Worm (Caenorhabditis elegans) whole organism, L4 larva: ENCODE results near the gene aff-1.
A peak's percentile ranks its signal among the peaks of the same experiment; 100 is the strongest.

ENCODE experiments used
- D1046.2 ChIP-seq: fragments of 200-800 bp; sonication (Bioruptor generic); IDR thresholded peaks from 2 replicates; pipeline ENCODE4 v1.3.6; 2022; ENCODE audit warnings: missing genetic modification characterization, missing compliant biosample characterization
- F10B5.3 ChIP-seq: sonication (generic microtip); optimal IDR thresholded peaks from 2 replicates; lab custom pipeline; 2016; ENCODE audit warnings: mild to moderate bottlenecking, missing genetic modification characterization, missing compliant biosample characterization
- F44E2.7 ChIP-seq: fragments of 200-800 bp; sonication (Bioruptor generic); IDR thresholded peaks from 2 replicates; pipeline ENCODE4 v2.1.2; 2022; ENCODE audit warnings: missing genetic modification characterization, missing compliant biosample characterization
- F49E8.2 ChIP-seq: sonication (generic microtip); optimal IDR thresholded peaks from 2 replicates; lab custom pipeline; 2016; ENCODE audit warnings: missing compliant biosample characterization, mild to moderate bottlenecking, missing genetic modification characterization, borderline replicate concordance
- R02D3.7 ChIP-seq: fragments of 150-350 bp; sonication (generic microtip); optimal IDR thresholded peaks from 3 replicates; lab custom pipeline; 2014; ENCODE audit warnings: missing biosample characterization, missing genetic modification characterization
- T20F7.1 ChIP-seq: fragments of 200-800 bp; sonication (Bioruptor generic); optimal IDR thresholded peaks from 2 replicates; lab custom pipeline; 2018; ENCODE audit warnings: mild to moderate bottlenecking, missing genetic modification characterization, missing compliant biosample characterization
- T26A8.4 ChIP-seq: fragments of 200-800 bp; sonication (Bioruptor generic); IDR thresholded peaks from 2 replicates; pipeline ENCODE4 v1.3.6; 2022; ENCODE audit warnings: missing genetic modification characterization, missing compliant biosample characterization
- Y105C5A.15 ChIP-seq: fragments of 200-800 bp; sonication (Bioruptor generic); IDR thresholded peaks from 2 replicates; pipeline ENCODE4 v1.3.6; 2022; ENCODE audit warnings: missing genetic modification characterization, missing compliant biosample characterization
- Y48G9A.11 ChIP-seq: fragments of 200-800 bp; sonication (Bioruptor generic); IDR thresholded peaks from 2 replicates; pipeline ENCODE4 v1.3.6; 2022; ENCODE audit warnings: missing genetic modification reagents, missing genetic modification characterization, missing compliant biosample characterization
- Y75B8A.6 ChIP-seq: fragments of 200-800 bp; sonication (Bioruptor generic); IDR thresholded peaks from 2 replicates; pipeline ENCODE4 v1.3.6; 2022; ENCODE audit warnings: missing genetic modification reagents, missing genetic modification characterization, missing compliant biosample characterization
- ZK546.5 ChIP-seq, 2 experiments: sonication (generic microtip); optimal IDR thresholded peaks; 2 replicates each; lab custom pipeline; 2017; ENCODE audit warnings: missing biosample characterization in 2 of 2, missing genetic modification characterization in 2 of 2
- ama-1 ChIP-seq: fragments of 150-350 bp; optimal IDR thresholded peaks from 2 replicates; lab custom pipeline; 2014; ENCODE audit warnings: inconsistent platforms, mixed read lengths
- ceh-32 ChIP-seq: sonication (generic microtip); optimal IDR thresholded peaks from 2 replicates; lab custom pipeline; 2016; ENCODE audit warnings: mild to moderate bottlenecking, missing genetic modification characterization, missing compliant biosample characterization; ENCODE audit not compliant: poor library complexity
- ceh-62 ChIP-seq: sonication (generic microtip); optimal IDR thresholded peaks from 2 replicates; lab custom pipeline; 2017; ENCODE audit warnings: missing biosample characterization, missing genetic modification characterization
- ceh-82 ChIP-seq: sonication (generic microtip); optimal IDR thresholded peaks from 2 replicates; lab custom pipeline; 2017; ENCODE audit warnings: missing biosample characterization, missing genetic modification characterization
- ctbp-1 ChIP-seq: fragments of 200-800 bp; sonication (Bioruptor generic); IDR thresholded peaks from 2 replicates; pipeline ENCODE4 v1.3.6; 2022; ENCODE audit warnings: missing genetic modification reagents, missing genetic modification characterization, missing compliant biosample characterization
- daf-19 ChIP-seq: fragments of 200-800 bp; sonication (Bioruptor generic); conservative IDR thresholded peaks from 2 replicates; pipeline ENCODE4 v1.3.6; 2022; ENCODE audit warnings: missing genetic modification characterization, missing compliant biosample characterization
- daf-8 ChIP-seq: fragments of 200-800 bp; sonication (Bioruptor generic); IDR thresholded peaks from 2 replicates; pipeline ENCODE4 v1.3.6; 2022; ENCODE audit warnings: missing genetic modification characterization, missing compliant biosample characterization
- dmd-6 ChIP-seq: fragments of 200-800 bp; sonication (Bioruptor generic); IDR thresholded peaks from 2 replicates; pipeline ENCODE4 v1.3.6; 2022; ENCODE audit warnings: missing genetic modification reagents, missing genetic modification characterization, missing compliant biosample characterization
- dmd-8 ChIP-seq: fragments of 200-800 bp; sonication (Bioruptor generic); IDR thresholded peaks from 2 replicates; pipeline ENCODE4 v1.3.6; 2022; ENCODE audit warnings: missing genetic modification characterization, missing compliant biosample characterization
- dve-1 ChIP-seq: sonication (generic microtip); optimal IDR thresholded peaks from 2 replicates; lab custom pipeline; 2017; ENCODE audit warnings: antibody characterized with exemption, mild to moderate bottlenecking, missing genetic modification characterization, missing compliant biosample characterization; ENCODE audit not compliant: insufficient read depth
- egl-27 ChIP-seq: sonication (generic microtip); optimal IDR thresholded peaks from 3 replicates; lab custom pipeline; 2017; ENCODE audit warnings: missing biosample characterization, missing genetic modification reagents, missing genetic modification characterization
- egl-43 ChIP-seq: fragments of 200-800 bp; sonication (Bioruptor generic); IDR thresholded peaks from 2 replicates; pipeline ENCODE4 v1.3.6; 2022; ENCODE audit warnings: missing genetic modification reagents, missing genetic modification characterization, missing compliant biosample characterization
- fkh-10 ChIP-seq: fragments of 150-350 bp; optimal IDR thresholded peaks from 2 replicates; lab custom pipeline; 2014; ENCODE audit warnings: missing biosample characterization, missing genetic modification reagents, missing genetic modification characterization
- gei-8 ChIP-seq: fragments of 200-800 bp; sonication (Bioruptor generic); optimal IDR thresholded peaks from 2 replicates; lab custom pipeline; 2018; ENCODE audit warnings: mild to moderate bottlenecking, missing genetic modification characterization, missing compliant biosample characterization
- hif-1 ChIP-seq, 2 experiments: sonication (generic microtip); optimal IDR thresholded peaks; 2 replicates each; lab custom pipeline; 2016 to 2017; ENCODE audit warnings: missing compliant biosample characterization in 2 of 2, missing genetic modification characterization in 2 of 2, missing genetic modification reagents in 2 of 2, missing genotype in 2 of 2, mild to moderate bottlenecking in 1 of 2
- hmg-1.1 ChIP-seq: fragments of 200-800 bp; sonication (Bioruptor generic); IDR thresholded peaks from 2 replicates; pipeline ENCODE4 v1.3.6; 2022; ENCODE audit warnings: missing genetic modification reagents, missing genetic modification characterization, missing compliant biosample characterization
- lin-13 ChIP-seq: fragments of 150-350 bp; optimal IDR thresholded peaks from 2 replicates; lab custom pipeline; 2014; ENCODE audit warnings: missing biosample characterization, missing genetic modification reagents, missing genetic modification characterization
- lin-29 ChIP-seq: fragments of 200-800 bp; sonication (Bioruptor generic); IDR thresholded peaks from 2 replicates; pipeline ENCODE4 v1.3.6; 2022; ENCODE audit warnings: missing genetic modification reagents, missing genetic modification characterization, missing compliant biosample characterization
- lir-3 ChIP-seq: sonication (generic microtip); optimal IDR thresholded peaks from 2 replicates; lab custom pipeline; 2016; ENCODE audit warnings: mild to moderate bottlenecking, missing genetic modification characterization, missing compliant biosample characterization
- mdt-29 ChIP-seq: fragments of 200-800 bp; sonication (Bioruptor generic); IDR thresholded peaks from 2 replicates; pipeline ENCODE4 v1.3.6; 2022; ENCODE audit warnings: missing genetic modification reagents, missing genetic modification characterization, missing compliant biosample characterization
- mep-1 ChIP-seq: fragments of 150-350 bp; sonication (generic microtip); optimal IDR thresholded peaks from 3 replicates; lab custom pipeline; 2014; ENCODE audit warnings: missing biosample characterization, missing genetic modification characterization
- nhr-10 ChIP-seq: fragments of 150-350 bp; optimal IDR thresholded peaks from 2 replicates; lab custom pipeline; 2014; ENCODE audit warnings: missing biosample characterization, missing genetic modification characterization
- nhr-237 ChIP-seq: sonication (generic microtip); optimal IDR thresholded peaks from 2 replicates; lab custom pipeline; 2017; ENCODE audit warnings: missing biosample characterization, missing genetic modification characterization
- nhr-42 ChIP-seq: fragments of 200-800 bp; sonication (Bioruptor generic); IDR thresholded peaks from 2 replicates; pipeline ENCODE4 v1.3.6; 2022; ENCODE audit warnings: missing genetic modification characterization, missing compliant biosample characterization
- nhr-48 ChIP-seq: sonication (generic microtip); optimal IDR thresholded peaks from 2 replicates; lab custom pipeline; 2016; ENCODE audit warnings: mild to moderate bottlenecking, missing genetic modification characterization, missing compliant biosample characterization
- nhr-6 ChIP-seq: fragments of 150-350 bp; optimal IDR thresholded peaks from 2 replicates; lab custom pipeline; 2014; ENCODE audit warnings: missing biosample characterization, missing genetic modification characterization
- nhr-76 ChIP-seq: fragments of 150-350 bp; optimal IDR thresholded peaks from 2 replicates; lab custom pipeline; 2014; ENCODE audit warnings: missing biosample characterization, missing genetic modification characterization
- pha-4 ChIP-seq, 2 experiments: fragments of 150-350 bp in 1 of 2; fragments of 200-800 bp in 1 of 2; sonication (Bioruptor generic) in 1 of 2; IDR thresholded peaks in 1 of 2; optimal IDR thresholded peaks in 1 of 2; 2 replicates each; pipeline versions ENCODE4 v1.3.6 to Lab custom; 2014 to 2022; ENCODE audit warnings: missing genetic modification characterization in 2 of 2, missing genetic modification reagents in 2 of 2, missing biosample characterization in 1 of 2, missing compliant biosample characterization in 1 of 2
- pqm-1 ChIP-seq: sonication (generic microtip); optimal IDR thresholded peaks from 2 replicates; lab custom pipeline; 2017; ENCODE audit warnings: missing biosample characterization, missing genetic modification characterization
- rbr-2 ChIP-seq: sonication (generic microtip); optimal IDR thresholded peaks from 2 replicates; lab custom pipeline; 2016; ENCODE audit warnings: missing genotype, missing genetic modification characterization, missing compliant biosample characterization
- set-16 ChIP-seq: fragments of 200-800 bp; sonication (Bioruptor generic); IDR thresholded peaks from 2 replicates; pipeline ENCODE4 v1.3.6; 2022; ENCODE audit warnings: missing genetic modification reagents, missing genetic modification characterization, missing compliant biosample characterization
- snpc-4 ChIP-seq: fragments of 150-350 bp; optimal IDR thresholded peaks from 2 replicates; lab custom pipeline; 2014; ENCODE audit warnings: missing biosample characterization, missing genetic modification characterization
- tag-97 ChIP-seq: fragments of 200-800 bp; sonication (Bioruptor generic); IDR thresholded peaks from 2 replicates; pipeline ENCODE4 v1.3.6; 2022; ENCODE audit warnings: missing genetic modification characterization, missing compliant biosample characterization
- tra-1 ChIP-seq: fragments of 200-800 bp; sonication (Bioruptor generic); IDR thresholded peaks from 2 replicates; pipeline ENCODE4 v1.3.6; 2022; ENCODE audit warnings: missing genetic modification reagents, missing genetic modification characterization, missing compliant biosample characterization
- unc-62 ChIP-seq, 3 experiments: fragments of 150-350 bp in 1 of 3; sonication (generic microtip); optimal IDR thresholded peaks in 2 of 3; peaks in 1 of 3; 1 replicate in 1 of 3; 2 replicates in 2 of 3; lab custom pipeline; 2014 to 2017; ENCODE audit warnings: missing biosample characterization in 3 of 3, missing genetic modification characterization in 3 of 3, missing genetic modification reagents in 3 of 3, missing genotype in 1 of 3
- zip-2 ChIP-seq: fragments of 150-350 bp; optimal IDR thresholded peaks from 2 replicates; lab custom pipeline; 2014; ENCODE audit warnings: missing biosample characterization, missing genetic modification characterization
- ztf-11 ChIP-seq: fragments of 150-350 bp; optimal IDR thresholded peaks from 2 replicates; lab custom pipeline; 2014; ENCODE audit warnings: missing biosample characterization, missing genetic modification characterization
- ztf-7 ChIP-seq: fragments of 150-350 bp; optimal IDR thresholded peaks from 2 replicates; lab custom pipeline; 2014; ENCODE audit warnings: missing biosample characterization, missing genetic modification characterization

aff-1 gene

DNA sequence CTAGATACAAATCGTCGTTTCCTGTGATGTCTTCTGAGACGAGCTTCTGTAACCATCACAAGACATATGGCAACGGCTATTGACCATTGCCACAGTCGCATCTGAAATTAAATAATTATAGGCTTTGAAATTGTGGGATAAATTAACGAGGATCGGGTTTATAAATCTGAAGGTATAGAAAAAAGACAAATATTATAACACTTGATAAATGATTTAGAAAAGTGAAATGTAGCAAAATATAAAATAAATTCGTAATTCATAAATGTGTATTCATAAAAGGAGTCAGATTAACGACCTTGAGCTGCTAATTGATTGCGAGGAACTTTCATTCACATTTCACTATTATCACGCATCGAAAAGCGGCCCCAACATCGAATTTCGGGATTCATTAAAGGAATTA is at the start of gene aff-1:
Gene aff-1 (minus strand): TSS at position 101 of the 400 bp plus-strand sequence.
- TF ChIP-seq ceh-62 (tag; lab: Kevin White, UChicago): no peak
- TF ChIP-seq egl-27 (tag; lab: Kevin White, UChicago): no peak
- TF ChIP-seq F49E8.2 (tag; lab: Kevin White, UChicago): no peak
- no peak for TF ChIP-seq zip-2 (tag; lab: Kevin White, UChicago)
- TF ChIP-seq set-16 (GFP tag; lab: Robert Waterston, UW): no peak
- TF ChIP-seq daf-8 (GFP tag; lab: Robert Waterston, UW): no peak
- TF ChIP-seq dmd-8 (GFP tag; lab: Robert Waterston, UW): no peak
- TF ChIP-seq nhr-10 (tag; lab: Kevin White, UChicago): no peak
- no peak for TF ChIP-seq unc-62 (GFP tag; optimal IDR thresholded peaks at IDR 0.05 in 1 of 2; lab: Kevin White, UChicago)
- TF ChIP-seq unc-62 (tag; optimal IDR thresholded peaks at IDR 0.05; lab: Kevin White, UChicago): no peak
- TF ChIP-seq T26A8.4 (GFP tag; lab: Robert Waterston, UW): no peak
- TF ChIP-seq, all 104 proteins: peak for 0

DNA sequence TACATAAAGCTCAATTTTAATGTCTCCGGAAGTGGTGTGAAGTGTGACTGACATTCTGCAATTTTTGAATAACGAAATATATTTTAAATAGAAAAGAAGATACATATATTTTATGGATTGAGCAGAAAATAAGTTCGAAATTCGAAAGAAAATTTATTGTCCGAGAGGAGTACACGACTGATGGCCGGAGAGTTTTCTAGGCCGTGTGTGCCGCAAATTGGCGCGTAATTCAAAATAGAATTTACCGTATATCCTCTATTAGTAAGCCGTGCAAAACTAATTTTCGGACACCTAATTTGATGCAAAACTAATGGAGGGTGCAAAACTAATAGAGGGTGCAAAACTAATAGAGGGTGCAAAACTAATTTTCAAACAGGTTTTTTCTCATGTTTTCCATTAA is 49.8 kb upstream of the aff-1 start, which contains the start of gene cyn-10:
Gene cyn-10 (minus strand): TSS at position 57 of the 400 bp plus-strand sequence.
- TF ChIP-seq hmg-1.1 (GFP tag; lab: Robert Waterston, UW) (peak; percentile 66), ceh-32 (tag; lab: Kevin White, UChicago) (peak; percentile 4), rbr-2 (tag; lab: Kevin White, UChicago) (peak; percentile 45), dve-1 (tag; lab: Kevin White, UChicago) (peak; percentile 49), mep-1 (tag; lab: Kevin White, UChicago) (peak; percentile 51), Y105C5A.15 (GFP tag; lab: Robert Waterston, UW) (no peak), ctbp-1 (GFP tag; lab: Robert Waterston, UW) (peak; percentile 14; the same call in 1 of the 2 replicates), pha-4 (GFP tag; IDR thresholded peaks at IDR 0.05; lab: Robert Waterston, UW) (no peak), pha-4 (tag; optimal IDR thresholded peaks at IDR 0.05; lab: Kevin White, UChicago) (peak; percentile 21), lir-3 (tag; lab: Kevin White, UChicago) (no peak), egl-43 (GFP tag; lab: Robert Waterston, UW) (no peak), F44E2.7 (GFP tag; lab: Robert Waterston, UW) (no peak), F10B5.3 (tag; lab: Kevin White, UChicago) (peak; percentile 48), nhr-76 (tag; lab: Kevin White, UChicago) (no peak), gei-8 (GFP tag; lab: Kevin White, UChicago) (no peak), fkh-10 (GFP tag; lab: Kevin White, UChicago) (no peak), ZK546.5 (tag; optimal IDR thresholded peaks at IDR 0.05; lab: Kevin White, UChicago) (no peak), zip-2 (tag; lab: Kevin White, UChicago) (no peak), tag-97 (peak; percentile 91; the same call in 1 of the 2 replicates), hif-1 (tag; optimal IDR thresholded peaks at IDR 0.05; lab: Kevin White, UChicago) (peak in 1 of 2 experiments; percentile 86), R02D3.7 (no peak), D1046.2 (GFP tag; lab: Robert Waterston, UW) (no peak; the same call in 1 of the 2 replicates), ceh-82 (tag; lab: Kevin White, UChicago) (no peak), ama-1 (lab: Kevin White, UChicago) (no peak), snpc-4 (no peak), mdt-29 (GFP tag; lab: Robert Waterston, UW) (0 out of 2 replicates have a peak, but pooled peaks have one; percentile 25), ztf-11 (no peak), nhr-237 (tag; lab: Kevin White, UChicago) (no peak), lin-29 (GFP tag; lab: Robert Waterston, UW) (no peak), tra-1 (GFP tag; lab: Robert Waterston, UW) (peak; percentile 81), T20F7.1 (peak; percentile 61), nhr-42 (GFP tag; lab: Robert Waterston, UW) (0 out of 2 replicates have a peak, but pooled peaks have one; percentile 35), lin-13 (GFP tag; lab: Kevin White, UChicago) (no peak), Y75B8A.6 (GFP tag; lab: Robert Waterston, UW) (no peak), nhr-48 (tag; lab: Kevin White, UChicago) (peak; percentile 11), dmd-6 (GFP tag; lab: Robert Waterston, UW) (peak; percentile 83), ztf-7 (tag; lab: Kevin White, UChicago) (peak; percentile 18), T26A8.4 (GFP tag; lab: Robert Waterston, UW) (peak; percentile 77; the same call in 1 of the 2 replicates), daf-19 (GFP tag; lab: Robert Waterston, UW) (no peak), pqm-1 (tag; lab: Kevin White, UChicago) (no peak), nhr-6 (tag; lab: Kevin White, UChicago) (no peak), egl-27 (tag; lab: Kevin White, UChicago) (no peak), Y48G9A.11 (peak; percentile 81)
